Fruit fly (Drosophila melanogaster) whole organism, embryonic: ENCODE results near the gene CG4972.
A peak's percentile ranks its signal among the peaks of the same experiment; 100 is the strongest.

Experiments used
- Atf3 ChIP-seq: fragments of 200-800 bp; sonication (Bioruptor generic); optimal IDR thresholded peaks from 3 replicates; lab custom pipeline; 2016; ENCODE audit warnings: missing biosample characterization, missing genetic modification characterization
- Atf6 ChIP-seq: fragments of 200-800 bp; sonication (Bioruptor generic); IDR thresholded peaks from 2 replicates; pipeline ENCODE4 v1.3.6; 2022; ENCODE audit warnings: missing biosample characterization, missing genetic modification characterization
- Awh ChIP-seq: fragments of 200-800 bp; sonication (Bioruptor generic); IDR thresholded peaks from 2 replicates; pipeline ENCODE4, ENCODE4 v1.3.6; 2022; ENCODE audit warnings: missing biosample characterization, missing genetic modification characterization
- B-H1 ChIP-seq: fragments of 200-800 bp; sonication (Bioruptor generic); IDR thresholded peaks from 3 replicates; pipeline ENCODE4 v1.3.6; 2022; ENCODE audit warnings: missing biosample characterization, missing genetic modification characterization
- CG13296 ChIP-seq: fragments of 200-800 bp; sonication (Bioruptor generic); optimal IDR thresholded peaks from 3 replicates; lab custom pipeline; 2018; ENCODE audit warnings: missing biosample characterization, mild to moderate bottlenecking, missing genetic modification characterization
- CG14710 ChIP-seq: fragments of 200-800 bp; sonication (Bioruptor generic); optimal IDR thresholded peaks from 3 replicates; lab custom pipeline; 2019; ENCODE audit warnings: missing biosample characterization, mild to moderate bottlenecking, missing genetic modification characterization, moderate library complexity
- CG16863 ChIP-seq: fragments of 200-800 bp; sonication (Bioruptor generic); optimal IDR thresholded peaks from 3 replicates; lab custom pipeline; 2016; ENCODE audit warnings: missing biosample characterization, missing genetic modification characterization
- CG17361 ChIP-seq: fragments of 200-800 bp; sonication (Bioruptor generic); IDR thresholded peaks from 3 replicates; pipeline ENCODE4 v1.3.6; 2022; ENCODE audit warnings: missing biosample characterization, missing genetic modification characterization
- CG17385 ChIP-seq: fragments of 200-800 bp; sonication (Bioruptor generic); optimal IDR thresholded peaks from 3 replicates; lab custom pipeline; 2018; ENCODE audit warnings: missing biosample characterization, mild to moderate bottlenecking, missing genetic modification characterization
- CG17568 ChIP-seq: fragments of 200-800 bp; sonication (Bioruptor generic); optimal IDR thresholded peaks from 2 replicates; lab custom pipeline; 2018; ENCODE audit warnings: missing biosample characterization, mild to moderate bottlenecking, missing genetic modification characterization, moderate library complexity
- CG17802 ChIP-seq: fragments of 200-800 bp; sonication (Bioruptor generic); optimal IDR thresholded peaks from 2 replicates; lab custom pipeline; 2018; ENCODE audit warnings: missing biosample characterization, mild to moderate bottlenecking, missing genetic modification characterization, moderate library complexity
- CG18599 ChIP-seq: fragments of 200-800 bp; sonication (Bioruptor generic); optimal IDR thresholded peaks from 3 replicates; lab custom pipeline; 2017; ENCODE audit warnings: missing biosample characterization, missing genetic modification characterization, mild to moderate bottlenecking, moderate library complexity, missing genetic modification reagents
- CG2116 ChIP-seq: fragments of 200-800 bp; sonication (Bioruptor generic); optimal IDR thresholded peaks from 3 replicates; lab custom pipeline; 2018; ENCODE audit warnings: missing biosample characterization, mild to moderate bottlenecking, missing genetic modification characterization
- CG31365 ChIP-seq: fragments of 200-800 bp; sonication (Bioruptor generic); optimal IDR thresholded peaks from 2 replicates; lab custom pipeline; 2018; ENCODE audit warnings: missing biosample characterization, mild to moderate bottlenecking, missing genetic modification characterization
- CG33557 ChIP-seq: fragments of 200-800 bp; sonication (Bioruptor generic); optimal IDR thresholded peaks from 2 replicates; lab custom pipeline; 2019; ENCODE audit warnings: missing biosample characterization, mild to moderate bottlenecking, missing genetic modification characterization, moderate library complexity
- CG3838 ChIP-seq: fragments of 200-800 bp; sonication (Bioruptor generic); optimal IDR thresholded peaks from 3 replicates; lab custom pipeline; 2016; ENCODE audit warnings: missing biosample characterization, missing genetic modification characterization
- CG4282 ChIP-seq: fragments of 200-800 bp; sonication (Bioruptor generic); optimal IDR thresholded peaks from 2 replicates; lab custom pipeline; 2016; ENCODE audit warnings: missing biosample characterization, missing genetic modification characterization
- CG6854 ChIP-seq: fragments of 200-800 bp; sonication (Bioruptor generic); optimal IDR thresholded peaks from 3 replicates; lab custom pipeline; 2017; ENCODE audit warnings: missing biosample characterization, mild to moderate bottlenecking, missing genetic modification characterization
- CG7372 ChIP-seq: fragments of 200-800 bp; sonication (Bioruptor generic); IDR thresholded peaks from 2 replicates; pipeline ENCODE4 v1.3.6; 2022; ENCODE audit warnings: missing biosample characterization, missing genetic modification characterization
- CG8388 ChIP-seq: fragments of 200-800 bp; sonication (Bioruptor generic); optimal IDR thresholded peaks from 2 replicates; lab custom pipeline; 2019; ENCODE audit warnings: missing biosample characterization, mild to moderate bottlenecking, missing genetic modification characterization, moderate library complexity
- CTCF ChIP-seq: fragments of 200-800 bp; sonication (Bioruptor generic); optimal IDR thresholded peaks from 2 replicates; lab custom pipeline; 2017; ENCODE audit warnings: missing biosample characterization, mild to moderate bottlenecking, missing genetic modification characterization, moderate library complexity
- D19A ChIP-seq: fragments of 200-800 bp; optimal IDR thresholded peaks from 3 replicates; lab custom pipeline; 2019; ENCODE audit warnings: missing biosample characterization, mild to moderate bottlenecking, missing genetic modification characterization, moderate library complexity
- Dip2 ChIP-seq: fragments of 200-800 bp; sonication (Bioruptor generic); IDR thresholded peaks from 2 replicates; pipeline ENCODE4 v1.3.6; 2022; ENCODE audit warnings: missing biosample characterization, missing genetic modification characterization
- Dip3 ChIP-seq: fragments of 200-800 bp; sonication (Bioruptor generic); optimal IDR thresholded peaks from 3 replicates; lab custom pipeline; 2016; ENCODE audit warnings: missing biosample characterization, missing genetic modification characterization
- Dref ChIP-seq: fragments of 200-800 bp; sonication (Bioruptor generic); IDR thresholded peaks from 2 replicates; pipeline ENCODE4 v1.3.6; 2022; ENCODE audit warnings: missing biosample characterization, missing genetic modification characterization
- Gug ChIP-seq: fragments of 200-800 bp; sonication (Bioruptor generic); IDR thresholded peaks from 4 replicates; pipeline ENCODE4 v1.3.6; 2022; ENCODE audit warnings: missing biosample characterization, missing genetic modification characterization
- HHEX ChIP-seq: fragments of 200-800 bp; sonication (Bioruptor generic); optimal IDR thresholded peaks from 3 replicates; lab custom pipeline; 2017; ENCODE audit warnings: missing biosample characterization, mild to moderate bottlenecking, missing genetic modification characterization, missing genetic modification reagents
- HLH3B ChIP-seq: fragments of 200-800 bp; sonication (Bioruptor generic); IDR thresholded peaks from 2 replicates; pipeline ENCODE4 v1.3.6; 2022; ENCODE audit warnings: missing biosample characterization, missing genetic modification characterization
- HmgD ChIP-seq: fragments of 200-800 bp; sonication (Bioruptor generic); optimal IDR thresholded peaks from 3 replicates; lab custom pipeline; 2016; ENCODE audit warnings: missing biosample characterization, missing genetic modification characterization
- MBD-R2 ChIP-seq: fragments of 200-800 bp; sonication (Bioruptor generic); IDR thresholded peaks from 2 replicates; pipeline ENCODE4 v1.3.6; 2022; ENCODE audit warnings: missing biosample characterization, missing genetic modification characterization
- Mad ChIP-seq: fragments of 200-800 bp; sonication (Bioruptor generic); optimal IDR thresholded peaks from 2 replicates; lab custom pipeline; 2016; ENCODE audit warnings: missing biosample characterization, missing genetic modification characterization
- NK7.1 ChIP-seq: fragments of 200-800 bp; sonication (Bioruptor generic); optimal IDR thresholded peaks from 3 replicates; lab custom pipeline; 2016; ENCODE audit warnings: missing biosample characterization, missing genetic modification characterization
- Neu2 ChIP-seq: fragments of 200-800 bp; sonication (Bioruptor generic); optimal IDR thresholded peaks from 3 replicates; lab custom pipeline; 2016; ENCODE audit warnings: missing biosample characterization, missing genetic modification characterization, borderline replicate concordance
- Poxn ChIP-seq: fragments of 200-800 bp; sonication (Bioruptor generic); IDR thresholded peaks from 2 replicates; pipeline ENCODE4 v1.3.6; 2022; ENCODE audit warnings: missing biosample characterization, missing genetic modification characterization
- Ptx1 ChIP-seq: fragments of 200-800 bp; sonication (Bioruptor generic); IDR thresholded peaks from 2 replicates; pipeline ENCODE4 v1.3.6; 2022; ENCODE audit warnings: missing biosample characterization, missing genetic modification characterization
- Sry-β ChIP-seq: fragments of 200-800 bp; sonication (Bioruptor generic); optimal IDR thresholded peaks from 2 replicates; lab custom pipeline; 2018; ENCODE audit warnings: missing biosample characterization, mild to moderate bottlenecking, missing genetic modification characterization, moderate library complexity
- Ssrp ChIP-seq: fragments of 200-800 bp; sonication (Bioruptor generic); optimal IDR thresholded peaks from 2 replicates; lab custom pipeline; 2018; ENCODE audit warnings: missing biosample characterization, mild to moderate bottlenecking, missing genetic modification characterization, moderate library complexity
- bcd ChIP-seq: fragments of 200-800 bp; sonication (Bioruptor generic); optimal IDR thresholded peaks from 2 replicates; lab custom pipeline; 2017; ENCODE audit warnings: missing biosample characterization, mild to moderate bottlenecking, missing genetic modification characterization
- corto ChIP-seq: fragments of 200-800 bp; sonication (Bioruptor generic); optimal IDR thresholded peaks from 2 replicates; lab custom pipeline; 2016; ENCODE audit warnings: missing biosample characterization, mild to moderate bottlenecking, missing genetic modification characterization, moderate library complexity
- cwo ChIP-seq: fragments of 200-800 bp; sonication (Bioruptor generic); optimal IDR thresholded peaks from 3 replicates; lab custom pipeline; 2017; ENCODE audit warnings: missing biosample characterization, missing genetic modification characterization, mild to moderate bottlenecking, moderate library complexity, missing genetic modification reagents
- dimm ChIP-seq: fragments of 200-800 bp; sonication (Bioruptor generic); IDR thresholded peaks from 2 replicates; pipeline ENCODE4 v1.3.6; 2022; ENCODE audit warnings: missing biosample characterization, missing genetic modification characterization
- gce ChIP-seq: fragments of 200-800 bp; sonication (Bioruptor generic); IDR thresholded peaks from 3 replicates; pipeline ENCODE4 v1.3.6; 2022; ENCODE audit warnings: missing biosample characterization, missing genetic modification characterization
- gem ChIP-seq: fragments of 200-800 bp; sonication (Bioruptor generic); optimal IDR thresholded peaks from 2 replicates; lab custom pipeline; 2019; ENCODE audit warnings: missing biosample characterization, mild to moderate bottlenecking, missing genetic modification characterization, moderate library complexity
- inv ChIP-seq: fragments of 200-800 bp; sonication (Bioruptor generic); IDR thresholded peaks from 2 replicates; pipeline ENCODE4 v1.3.6; 2022; ENCODE audit warnings: missing biosample characterization, missing genetic modification characterization; ENCODE audit not compliant: partially characterized antibody
- kni ChIP-seq: fragments of 200-800 bp; sonication (Bioruptor generic); optimal IDR thresholded peaks from 3 replicates; lab custom pipeline; 2017; ENCODE audit warnings: mild to moderate bottlenecking, missing biosample characterization, missing genetic modification reagents, missing genetic modification characterization
- lilli ChIP-seq: fragments of 200-800 bp; sonication (Bioruptor generic); optimal IDR thresholded peaks from 3 replicates; lab custom pipeline; 2016; ENCODE audit warnings: missing biosample characterization, missing genetic modification characterization
- maf-S ChIP-seq: fragments of 200-800 bp; sonication (Bioruptor generic); optimal IDR thresholded peaks from 2 replicates; lab custom pipeline; 2016; ENCODE audit warnings: missing biosample characterization, missing genetic modification characterization
- mam ChIP-seq: fragments of 200-800 bp; sonication (Bioruptor generic); optimal IDR thresholded peaks from 3 replicates; lab custom pipeline; 2016; ENCODE audit warnings: missing biosample characterization, missing genetic modification characterization
- stwl ChIP-seq: fragments of 200-800 bp; sonication (Bioruptor generic); optimal IDR thresholded peaks from 3 replicates; lab custom pipeline; 2018; ENCODE audit warnings: missing biosample characterization, mild to moderate bottlenecking, missing genetic modification characterization, moderate library complexity
- tin ChIP-seq: fragments of 200-800 bp; sonication (Bioruptor generic); optimal IDR thresholded peaks from 3 replicates; lab custom pipeline; 2016; ENCODE audit warnings: missing biosample characterization, missing genetic modification characterization
- ttk ChIP-seq: fragments of 200-800 bp; sonication (Bioruptor generic); IDR thresholded peaks from 2 replicates; pipeline ENCODE4 v2.1.2; 2022; ENCODE audit warnings: missing biosample characterization, missing genetic modification characterization

Gene CG4972

dm6 chr2L:10339212-10339721, 24.7 kb downstream of the CG4972 start, which contains the start of gene SamDC (continued):
- TF ChIP-seq tin (GFP tag; lab: Kevin White, UChicago) (peak; percentile 13), HHEX (GFP tag; lab: Kevin White, UChicago) (peak; percentile 48), kni (no peak), CG13296 (GFP tag; lab: Kevin White, UChicago) (no peak), D19A (tag; lab: Kevin White, UChicago) (peak; percentile 55), Poxn (no peak), Sry-β (GFP tag; lab: Kevin White, UChicago) (no peak), corto (peak; percentile 19), maf-S (GFP tag; lab: Kevin White, UChicago) (no peak), dimm (no peak), CG17385 (GFP tag; lab: Kevin White, UChicago) (peak; percentile 48), CG17568 (no peak), MBD-R2 (GFP tag; lab: Robert Waterston, UW) (peak; percentile 78), CG6854 (GFP tag; lab: Kevin White, UChicago) (peak; percentile 33), Mad (GFP tag; lab: Kevin White, UChicago) (peak; percentile 4), gem (tag; lab: Kevin White, UChicago) (peak; percentile 76), CG3838 (GFP tag; lab: Kevin White, UChicago) (no peak), ttk (GFP tag; lab: Robert Waterston, UW) (no peak; the same call in 1 of the 2 replicates), Ssrp (tag; lab: Kevin White, UChicago) (peak; percentile 57), Dref (GFP tag; lab: Robert Waterston, UW) (peak; percentile 91), inv (GFP tag; lab: Robert Waterston, UW) (peak; percentile 81), Neu2 (no peak), Ptx1 (GFP tag; lab: Robert Waterston, UW) (peak; percentile 44), Dip3 (GFP tag; lab: Kevin White, UChicago) (peak; percentile 24), CG7372 (no peak), Gug (GFP tag; lab: Robert Waterston, UW) (no peak), CG2116 (peak; percentile 60), CG17361 (GFP tag; lab: Robert Waterston, UW) (peak; percentile 4), cwo (no peak), CG14710 (tag; lab: Kevin White, UChicago) (peak; percentile 47), B-H1 (no peak; the same call in 2 of the 3 replicates), CG33557 (GFP tag; lab: Kevin White, UChicago) (no peak), HmgD (GFP tag; lab: Kevin White, UChicago) (peak; percentile 27), Awh (GFP tag; lab: Robert Waterston, UW) (no peak), stwl (tag; lab: Kevin White, UChicago) (peak; percentile 78), HLH3B (GFP tag; lab: Robert Waterston, UW) (peak; percentile 52; the same call in 1 of the 2 replicates), CG16863 (GFP tag; lab: Kevin White, UChicago) (no peak), bcd (GFP tag; lab: Kevin White, UChicago) (no peak), CG4282 (GFP tag; lab: Kevin White, UChicago) (no peak), gce (GFP tag; lab: Robert Waterston, UW) (no peak), CTCF (GFP tag; lab: Kevin White, UChicago) (no peak), NK7.1 (peak; percentile 27), Dip2 (no peak), CG17802 (tag; lab: Kevin White, UChicago) (peak; percentile 91), CG31365 (tag; lab: Kevin White, UChicago) (no peak), Atf3 (GFP tag; lab: Kevin White, UChicago) (no peak), CG18599 (GFP tag; lab: Kevin White, UChicago) (no peak), Atf6 (GFP tag; lab: Robert Waterston, UW) (peak; percentile 46; the same call in 1 of the 2 replicates), CG8388 (GFP tag; lab: Kevin White, UChicago) (peak; percentile 99), mam (GFP tag; lab: Kevin White, UChicago) (peak; percentile 54), lilli (peak; percentile 52)
